Worm (Caenorhabditis elegans) whole organism, mixed stage, embryonic: ENCODE results near the gene Y41G9A.6.

Experiments used
- bed-3 ChIP-seq: fragments of 200-800 bp; sonication (Bioruptor generic); optimal IDR thresholded peaks from 3 replicates; lab custom pipeline; 2018; ENCODE audit warnings: mild to moderate bottlenecking, missing genetic modification characterization, moderate library complexity, missing compliant biosample characterization
- elt-3 ChIP-seq: fragments of 150-350 bp; optimal IDR thresholded peaks from 2 replicates; lab custom pipeline; 2014; ENCODE audit warnings: missing biosample characterization, missing genetic modification characterization
- lsy-2 ChIP-seq: fragments of 150-350 bp; optimal IDR thresholded peaks from 2 replicates; lab custom pipeline; 2014; ENCODE audit warnings: missing biosample characterization, missing genetic modification characterization
- nhr-12 ChIP-seq: fragments of 150-350 bp; optimal IDR thresholded peaks from 2 replicates; lab custom pipeline; 2014; ENCODE audit warnings: missing biosample characterization, missing genetic modification characterization
- nhr-76 ChIP-seq: sonication (generic microtip); optimal IDR thresholded peaks from 2 replicates; lab custom pipeline; 2017; ENCODE audit warnings: missing biosample characterization, missing genetic modification characterization
- pha-4 ChIP-seq: fragments of 150-350 bp; optimal IDR thresholded peaks from 2 replicates; lab custom pipeline; 2018; ENCODE audit warnings: missing biosample characterization, missing genetic modification reagents, missing genetic modification characterization
- sem-2 ChIP-seq: fragments of 200-800 bp; sonication (Bioruptor generic); optimal IDR thresholded peaks from 2 replicates; lab custom pipeline; 2018; ENCODE audit warnings: mild to moderate bottlenecking, missing genetic modification characterization, missing compliant biosample characterization
- snpc-4 ChIP-seq: fragments of 150-350 bp; optimal IDR thresholded peaks from 2 replicates; lab custom pipeline; 2014; ENCODE audit warnings: missing biosample characterization, missing genetic modification characterization
- unc-39 ChIP-seq: fragments of 150-350 bp; optimal IDR thresholded peaks from 2 replicates; lab custom pipeline; 2014; ENCODE audit warnings: missing biosample characterization, missing genetic modification characterization
- unc-62 ChIP-seq: fragments of 150-350 bp; optimal IDR thresholded peaks from 2 replicates; lab custom pipeline; 2014; ENCODE audit warnings: missing biosample characterization, missing genetic modification reagents, missing genetic modification characterization
- ztf-11 ChIP-seq: fragments of 150-350 bp; optimal IDR thresholded peaks from 2 replicates; lab custom pipeline; 2014; ENCODE audit warnings: missing biosample characterization, missing genetic modification characterization

- no peak for TF ChIP-seq lsy-2 (tag; lab: Kevin White, UChicago)
- no peak for TF ChIP-seq sem-2
- TF ChIP-seq elt-3 (tag; lab: Kevin White, UChicago) = no peak
- TF ChIP-seq bed-3 (GFP tag; lab: Kevin White, UChicago) = no peak
- no peak for TF ChIP-seq unc-39
- no peak for TF ChIP-seq pha-4 (tag; lab: Kevin White, UChicago)
- TF ChIP-seq unc-62 (GFP tag; lab: Kevin White, UChicago) = no peak
- TF ChIP-seq snpc-4 = no peak
- TF ChIP-seq nhr-12 (tag; lab: Kevin White, UChicago) = no peak
- TF ChIP-seq nhr-76 = no peak
- no peak for TF ChIP-seq ztf-11 (tag; lab: Kevin White, UChicago)
Measured at ce11 chrX:3024637-3025113, 21.1 kb upstream of the Y41G9A.6 start, which contains the start of gene aqp-7.
